Fruit fly (Drosophila melanogaster) whole organism, embryonic: ENCODE measurements around the gene Vps26.

Experiments used
- Aef1 ChIP-seq: fragments of 200-800 bp; sonication (Bioruptor generic); IDR thresholded peaks from 3 replicates; pipeline ENCODE4 v1.3.6; 2022; ENCODE audit warnings: missing biosample characterization, missing genetic modification characterization
- CG10431 ChIP-seq: fragments of 200-800 bp; sonication (Bioruptor generic); optimal IDR thresholded peaks from 3 replicates; lab custom pipeline; 2018; ENCODE audit warnings: missing biosample characterization, mild to moderate bottlenecking, missing genetic modification characterization
- CG12155 ChIP-seq: fragments of 200-800 bp; sonication (Bioruptor generic); optimal IDR thresholded peaks from 3 replicates; lab custom pipeline; 2016; ENCODE audit warnings: missing biosample characterization, missing genetic modification characterization
- CG12391 ChIP-seq: fragments of 200-800 bp; sonication (Bioruptor generic); optimal IDR thresholded peaks from 3 replicates; lab custom pipeline; 2018; ENCODE audit warnings: missing biosample characterization, mild to moderate bottlenecking, missing genetic modification characterization, moderate library complexity
- CG13894 ChIP-seq: fragments of 200-800 bp; sonication (Bioruptor generic); optimal IDR thresholded peaks from 3 replicates; lab custom pipeline; 2018; ENCODE audit warnings: missing biosample characterization, mild to moderate bottlenecking, missing genetic modification characterization, moderate library complexity
- CG1529 ChIP-seq: fragments of 200-800 bp; sonication (Bioruptor generic); optimal IDR thresholded peaks from 3 replicates; lab custom pipeline; 2018; ENCODE audit warnings: missing biosample characterization, missing genetic modification characterization
- CG15479 ChIP-seq: fragments of 200-800 bp; sonication (Bioruptor generic); optimal IDR thresholded peaks from 3 replicates; lab custom pipeline; 2019; ENCODE audit warnings: missing biosample characterization, mild to moderate bottlenecking, missing genetic modification characterization, moderate library complexity
- CG1603 ChIP-seq: fragments of 200-800 bp; sonication (Bioruptor generic); optimal IDR thresholded peaks from 2 replicates; lab custom pipeline; 2019; ENCODE audit warnings: missing biosample characterization, mild to moderate bottlenecking, missing genetic modification characterization, moderate library complexity
- CG17361 ChIP-seq: fragments of 200-800 bp; sonication (Bioruptor generic); IDR thresholded peaks from 3 replicates; pipeline ENCODE4 v1.3.6; 2022; ENCODE audit warnings: missing biosample characterization, missing genetic modification characterization
- CG2889 ChIP-seq: fragments of 200-800 bp; sonication (Bioruptor generic); IDR thresholded peaks from 3 replicates; pipeline ENCODE4 v1.3.6; 2022; ENCODE audit warnings: missing biosample characterization, missing genetic modification characterization
- CG4707 ChIP-seq: fragments of 200-800 bp; sonication (Bioruptor generic); optimal IDR thresholded peaks from 2 replicates; lab custom pipeline; 2018; ENCODE audit warnings: missing biosample characterization, mild to moderate bottlenecking, missing genetic modification characterization, moderate library complexity
- CG7271 ChIP-seq: fragments of 200-800 bp; sonication (Bioruptor generic); optimal IDR thresholded peaks from 2 replicates; lab custom pipeline; 2018; ENCODE audit warnings: missing biosample characterization, mild to moderate bottlenecking, missing genetic modification characterization, moderate library complexity
- CG7786 ChIP-seq: fragments of 200-800 bp; sonication (Bioruptor generic); optimal IDR thresholded peaks from 2 replicates; lab custom pipeline; 2016; ENCODE audit warnings: missing biosample characterization, missing genetic modification characterization
- CG7928 ChIP-seq: fragments of 200-800 bp; sonication (Bioruptor generic); optimal IDR thresholded peaks from 2 replicates; lab custom pipeline; 2017; ENCODE audit warnings: missing biosample characterization, mild to moderate bottlenecking, missing genetic modification characterization
- CG8281 ChIP-seq: fragments of 200-800 bp; sonication (Bioruptor generic); optimal IDR thresholded peaks from 2 replicates; lab custom pipeline; 2018; ENCODE audit warnings: missing biosample characterization, mild to moderate bottlenecking, missing genetic modification characterization, moderate library complexity
- CG8388 ChIP-seq: fragments of 200-800 bp; sonication (Bioruptor generic); optimal IDR thresholded peaks from 2 replicates; lab custom pipeline; 2019; ENCODE audit warnings: missing biosample characterization, mild to moderate bottlenecking, missing genetic modification characterization, moderate library complexity
- CoRest ChIP-seq: fragments of 200-800 bp; sonication (Bioruptor generic); optimal IDR thresholded peaks from 3 replicates; lab custom pipeline; 2018; ENCODE audit warnings: missing biosample characterization, mild to moderate bottlenecking, missing genetic modification characterization, moderate library complexity
- Dref ChIP-seq: fragments of 200-800 bp; sonication (Bioruptor generic); IDR thresholded peaks from 2 replicates; pipeline ENCODE4 v1.3.6; 2022; ENCODE audit warnings: missing biosample characterization, missing genetic modification characterization
- Ets65A ChIP-seq: fragments of 200-800 bp; sonication (Bioruptor generic); peaks from one replicate; lab custom pipeline; 2016; ENCODE audit warnings: missing biosample characterization, missing genetic modification characterization
- H2.0 ChIP-seq: fragments of 200-800 bp; sonication (Bioruptor generic); IDR thresholded peaks from 2 replicates; pipeline ENCODE4 v1.3.6; 2022; ENCODE audit warnings: missing biosample characterization, missing genetic modification characterization
- HHEX ChIP-seq: fragments of 200-800 bp; sonication (Bioruptor generic); optimal IDR thresholded peaks from 3 replicates; lab custom pipeline; 2017; ENCODE audit warnings: missing biosample characterization, mild to moderate bottlenecking, missing genetic modification characterization, missing genetic modification reagents
- HLH3B ChIP-seq: fragments of 200-800 bp; sonication (Bioruptor generic); IDR thresholded peaks from 2 replicates; pipeline ENCODE4 v1.3.6; 2022; ENCODE audit warnings: missing biosample characterization, missing genetic modification characterization
- Hand ChIP-seq: fragments of 200-800 bp; sonication (Bioruptor generic); optimal IDR thresholded peaks from 2 replicates; lab custom pipeline; 2017; ENCODE audit warnings: mild to moderate bottlenecking, missing biosample characterization, missing genetic modification reagents, missing genetic modification characterization
- Jarid2 ChIP-seq: fragments of 200-800 bp; sonication (Bioruptor generic); optimal IDR thresholded peaks from 3 replicates; lab custom pipeline; 2017; ENCODE audit warnings: mild to moderate bottlenecking, missing biosample characterization, missing genetic modification reagents, missing genetic modification characterization
- Kr ChIP-seq: fragments of 200-800 bp; sonication (Bioruptor generic); optimal IDR thresholded peaks from 2 replicates; lab custom pipeline; 2017; ENCODE audit warnings: missing biosample characterization, mild to moderate bottlenecking, missing genetic modification characterization
- NFAT ChIP-seq: fragments of 200-800 bp; sonication (Bioruptor generic); IDR thresholded peaks from 2 replicates; pipeline ENCODE4 v1.3.6; 2022; ENCODE audit warnings: missing biosample characterization, missing genetic modification characterization
- Ptx1 ChIP-seq: fragments of 200-800 bp; sonication (Bioruptor generic); IDR thresholded peaks from 2 replicates; pipeline ENCODE4 v1.3.6; 2022; ENCODE audit warnings: missing biosample characterization, missing genetic modification characterization
- Tbp ChIP-seq: fragments of >200 bp; optimal IDR thresholded peaks from 2 replicates; lab custom pipeline; 2018; ENCODE audit warnings: missing biosample characterization, missing genetic modification characterization
- Usf ChIP-seq: fragments of 200-800 bp; sonication (Bioruptor generic); optimal IDR thresholded peaks from 2 replicates; lab custom pipeline; 2017; ENCODE audit warnings: missing genotype, missing biosample characterization, missing genetic modification characterization
- ab ChIP-seq: fragments of 200-800 bp; sonication (Bioruptor generic); optimal IDR thresholded peaks from 2 replicates; lab custom pipeline; 2016; ENCODE audit warnings: missing biosample characterization, missing genetic modification characterization
- bbx ChIP-seq: fragments of 200-800 bp; sonication (Bioruptor generic); IDR thresholded peaks from 2 replicates; pipeline ENCODE4 v1.3.6; 2022; ENCODE audit warnings: missing biosample characterization, missing genetic modification characterization; ENCODE audit not compliant: partially characterized antibody
- chif ChIP-seq, 2 experiments: fragments of 200-800 bp; sonication (Bioruptor generic); optimal IDR thresholded peaks; 3 replicates each; lab custom pipeline; 2016; ENCODE audit warnings: missing biosample characterization in 2 of 2, missing genetic modification characterization in 2 of 2
- chinmo ChIP-seq: fragments of 200-800 bp; sonication (Bioruptor generic); IDR thresholded peaks from 4 replicates; pipeline ENCODE4 v1.3.6; 2022; ENCODE audit warnings: missing biosample characterization, missing genetic modification characterization; ENCODE audit not compliant: partially characterized antibody
- chm ChIP-seq: fragments of 200-800 bp; sonication (Bioruptor generic); IDR thresholded peaks from 2 replicates; pipeline ENCODE4 v1.3.6; 2022; ENCODE audit warnings: missing biosample characterization, missing genetic modification characterization
- ewg ChIP-seq: fragments of 200-800 bp; sonication (Bioruptor generic); optimal IDR thresholded peaks from 3 replicates; lab custom pipeline; 2017; ENCODE audit warnings: mild to moderate bottlenecking, missing biosample characterization, missing genetic modification reagents, missing genetic modification characterization
- lmd ChIP-seq: fragments of 200-800 bp; sonication (Bioruptor generic); IDR thresholded peaks from 2 replicates; pipeline ENCODE4 v1.3.6; 2022; ENCODE audit warnings: missing biosample characterization, missing genetic modification characterization
- maf-S ChIP-seq: fragments of 200-800 bp; sonication (Bioruptor generic); optimal IDR thresholded peaks from 2 replicates; lab custom pipeline; 2016; ENCODE audit warnings: missing biosample characterization, missing genetic modification characterization
- org-1 ChIP-seq: fragments of 200-800 bp; sonication (Bioruptor generic); optimal IDR thresholded peaks from 2 replicates; lab custom pipeline; 2017; ENCODE audit warnings: missing biosample characterization, missing genetic modification characterization
- p53 ChIP-seq: fragments of 200-800 bp; sonication (Bioruptor generic); optimal IDR thresholded peaks from 2 replicates; lab custom pipeline; 2016; ENCODE audit warnings: missing biosample characterization, missing genetic modification characterization
- peb ChIP-seq: fragments of 200-800 bp; sonication (Bioruptor generic); IDR thresholded peaks from 2 replicates; pipeline ENCODE4 v1.3.6; 2022; ENCODE audit warnings: missing biosample characterization, missing genetic modification characterization
- pfk ChIP-seq: fragments of 200-800 bp; sonication (Bioruptor generic); optimal IDR thresholded peaks from 2 replicates; lab custom pipeline; 2018; ENCODE audit warnings: missing biosample characterization, mild to moderate bottlenecking, missing genetic modification characterization, moderate library complexity
- pho ChIP-seq: fragments of 200-800 bp; sonication (Bioruptor generic); optimal IDR thresholded peaks from 2 replicates; lab custom pipeline; 2016; ENCODE audit warnings: missing biosample characterization, missing genetic modification characterization
- prd ChIP-seq, 3 experiments: fragments of >200 bp in 2 of 3; fragments of 200-800 bp in 1 of 3; sonication (Bioruptor generic) in 1 of 3; optimal IDR thresholded peaks in 2 of 3; IDR thresholded peaks in 1 of 3; 2 replicates in 2 of 3; 3 replicates in 1 of 3; pipeline versions ENCODE4 v1.3.6 to Lab custom; 2017 to 2022; ENCODE audit warnings: missing biosample characterization in 1 of 3, missing genetic modification characterization in 1 of 3
- pum ChIP-seq: fragments of 200-800 bp; sonication (Bioruptor generic); optimal IDR thresholded peaks from 2 replicates; lab custom pipeline; 2016; ENCODE audit warnings: missing biosample characterization, missing genetic modification characterization
- so ChIP-seq: fragments of 200-800 bp; sonication (Bioruptor generic); IDR thresholded peaks from 3 replicates; pipeline ENCODE4 v1.3.6; 2022; ENCODE audit warnings: missing biosample characterization, missing genetic modification characterization
- stwl ChIP-seq: fragments of 200-800 bp; sonication (Bioruptor generic); optimal IDR thresholded peaks from 3 replicates; lab custom pipeline; 2018; ENCODE audit warnings: missing biosample characterization, mild to moderate bottlenecking, missing genetic modification characterization, moderate library complexity
- tin ChIP-seq: fragments of 200-800 bp; sonication (Bioruptor generic); optimal IDR thresholded peaks from 3 replicates; lab custom pipeline; 2016; ENCODE audit warnings: missing biosample characterization, missing genetic modification characterization
- tna ChIP-seq: fragments of 200-800 bp; sonication (Bioruptor generic); IDR thresholded peaks from 2 replicates; pipeline ENCODE4 v1.3.6; 2022; ENCODE audit warnings: missing biosample characterization, missing genetic modification characterization; ENCODE audit not compliant: partially characterized antibody
- vfl ChIP-seq: fragments of 200-800 bp; sonication (Bioruptor generic); optimal IDR thresholded peaks from 2 replicates; lab custom pipeline; 2016; ENCODE audit warnings: missing biosample characterization, missing genetic modification characterization

Gene Vps26

DNA sequence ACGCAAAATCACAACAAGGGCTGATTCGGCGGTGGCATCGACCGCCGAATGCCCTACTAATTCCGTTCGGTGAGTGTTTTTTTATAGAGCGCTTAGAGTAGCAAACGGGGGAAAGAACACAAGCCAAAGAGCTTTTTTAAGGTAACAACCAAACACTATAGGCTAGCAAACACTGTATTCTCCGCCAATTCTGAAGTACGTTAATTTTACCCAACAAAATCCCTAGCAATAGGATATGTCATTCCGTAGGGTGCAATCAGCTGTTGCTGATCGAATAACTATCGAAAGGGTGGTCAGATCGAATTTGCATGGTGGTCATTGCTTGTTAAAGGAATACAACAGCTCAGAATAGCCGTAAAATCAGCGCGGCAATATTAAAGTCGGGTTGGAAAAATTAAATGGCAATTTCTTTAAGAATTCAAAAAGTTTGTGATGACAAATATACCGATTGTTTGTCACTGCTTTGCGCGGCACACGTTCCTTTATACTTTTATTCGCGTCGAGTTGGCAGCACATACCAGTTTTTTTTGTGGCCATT is 34.1 kb downstream of the Vps26 start, which contains the start of gene mip130 (continued):
- TF ChIP-seq HLH3B (peak; percentile 50; the same call in 1 of the 2 replicates), vfl (GFP tag; lab: Kevin White, UChicago) (no peak), ewg (GFP tag; lab: Kevin White, UChicago) (no peak), HHEX (peak; percentile 50), CG7928 (GFP tag; lab: Kevin White, UChicago) (no peak), stwl (tag; lab: Kevin White, UChicago) (peak; percentile 42), CG2889 (GFP tag; lab: Robert Waterston, UW) (no peak), CG17361 (GFP tag; lab: Robert Waterston, UW) (no peak; the same call in 1 of the 3 replicates), Dref (peak; percentile 52), Kr (GFP tag; lab: Kevin White, UChicago) (no peak), CG4707 (GFP tag; lab: Kevin White, UChicago) (no peak), maf-S (GFP tag; lab: Kevin White, UChicago) (no peak), tna (GFP tag; lab: Robert Waterston, UW) (0 out of 2 replicates have a peak, but pooled peaks have one; percentile 18), CG10431 (GFP tag; lab: Kevin White, UChicago) (peak; percentile 12), Tbp (no peak), CG12155 (peak; percentile 38), Ptx1 (GFP tag; lab: Robert Waterston, UW) (peak; percentile 54), Jarid2 (no peak), CG12391 (peak; percentile 65), CG15479 (no peak), CG1603 (tag; lab: Kevin White, UChicago) (peak; percentile 50), CG8388 (GFP tag; lab: Kevin White, UChicago) (peak; percentile 27), Aef1 (peak; percentile 52; the same call in 2 of the 3 replicates), H2.0 (no peak), org-1 (no peak), CG8281 (tag; lab: Kevin White, UChicago) (no peak), so (GFP tag; lab: Robert Waterston, UW) (no peak), p53 (GFP tag; lab: Kevin White, UChicago) (no peak), NFAT (GFP tag; lab: Robert Waterston, UW) (peak; percentile 32; the same call in 1 of the 2 replicates), pfk (GFP tag; lab: Kevin White, UChicago) (no peak), Usf (GFP tag; lab: Kevin White, UChicago) (peak; percentile 26), chm (GFP tag; lab: Robert Waterston, UW) (no peak), CG7786 (no peak), pho (GFP tag; lab: Kevin White, UChicago) (no peak), bbx (GFP tag; lab: Robert Waterston, UW) (peak; percentile 53; the same call in 1 of the 2 replicates), lmd (GFP tag; lab: Robert Waterston, UW) (peak; percentile 45; the same call in 1 of the 2 replicates), ab (GFP tag; lab: Kevin White, UChicago) (no peak), tin (no peak), pum (GFP tag; lab: Kevin White, UChicago) (no peak), Ets65A (GFP tag; lab: Kevin White, UChicago) (peak; percentile 88), CG1529 (GFP tag; lab: Kevin White, UChicago) (no peak), CoRest (tag; lab: Kevin White, UChicago) (peak; percentile 64), chinmo (GFP tag; lab: Robert Waterston, UW) (0 out of 4 replicates have a peak, but pooled peaks have one; percentile 32), chif (GFP tag; optimal IDR thresholded peaks at IDR 0.05; lab: Kevin White, UChicago) (peak in 1 of 2 experiments; percentile 4), CG13894 (no peak), prd (optimal IDR thresholded peaks at IDR 0.05; lab: Kevin White, UChicago) (no peak), prd (GFP tag; IDR thresholded peaks at IDR 0.05; lab: Robert Waterston, UW) (peak; percentile 40; the same call in 1 of the 3 replicates), peb (GFP tag; lab: Robert Waterston, UW) (peak; percentile 30; the same call in 1 of the 2 replicates), Hand (no peak), CG7271 (no peak)
